Fruit fly (Drosophila melanogaster): ENCODE results near the gene Hakai.
A peak's percentile ranks its signal among the peaks of the same experiment; 100 is the strongest.

The Hakai gene

dm6 chr2L:19567305-19567898 lies 14.9 kb downstream of the Hakai start:
- TF ChIP-seq Rel (GFP tag; optimal IDR thresholded peaks at IDR 0.05) (no peak), Rel (tag; optimal IDR thresholded peaks at IDR 0.05) (peak; percentile 86), dsf (GFP tag; optimal IDR thresholded peaks at IDR 0.05; ENCODE audit: borderline replicate concordance) (no peak)

dm6 chr2L:19565233-19565898 lies 16.9 kb downstream of the Hakai start, which contains the start of gene CG13077:
CG13077 (plus strand) TSS chr2L:19565863.
- TF ChIP-seq CrebA (GFP tag; optimal IDR thresholded peaks at IDR 0.05; ENCODE audit: borderline replicate concordance): no peak
- no peak for TF ChIP-seq psq (GFP tag; optimal IDR thresholded peaks at IDR 0.05)
- TF ChIP-seq Myc (optimal IDR thresholded peaks at IDR 0.05): peak; percentile 75
- TF ChIP-seq GATAd (GFP tag; optimal IDR thresholded peaks at IDR 0.05): no peak
- TF ChIP-seq jim (GFP tag; optimal IDR thresholded peaks at IDR 0.05): no peak
- peak; percentile 28 for TF ChIP-seq Dif (GFP tag; optimal IDR thresholded peaks at IDR 0.05; ENCODE audit: partially characterized antibody)
- TF ChIP-seq Jra (GFP tag; optimal IDR thresholded peaks at IDR 0.05): no peak
- TF ChIP-seq foxo (GFP tag; optimal IDR thresholded peaks at IDR 0.05): no peak
- TF ChIP-seq N (GFP tag; optimal IDR thresholded peaks at IDR 0.05): no peak
- no peak for TF ChIP-seq CG9705 (GFP tag; optimal IDR thresholded peaks at IDR 0.05)
- TF ChIP-seq lola (GFP tag; optimal IDR thresholded peaks at IDR 0.05): no peak

dm6 chr2L:19563029-19563980 lies 19.0 kb downstream of the Hakai start, which contains the start of gene CG13078:
CG13078 (plus strand) TSS chr2L:19563930.
- TF ChIP-seq h (GFP tag; optimal IDR thresholded peaks at IDR 0.05): peak; percentile 16
- no peak for TF ChIP-seq CrebA (GFP tag; optimal IDR thresholded peaks at IDR 0.05; ENCODE audit: borderline replicate concordance)

DNA sequence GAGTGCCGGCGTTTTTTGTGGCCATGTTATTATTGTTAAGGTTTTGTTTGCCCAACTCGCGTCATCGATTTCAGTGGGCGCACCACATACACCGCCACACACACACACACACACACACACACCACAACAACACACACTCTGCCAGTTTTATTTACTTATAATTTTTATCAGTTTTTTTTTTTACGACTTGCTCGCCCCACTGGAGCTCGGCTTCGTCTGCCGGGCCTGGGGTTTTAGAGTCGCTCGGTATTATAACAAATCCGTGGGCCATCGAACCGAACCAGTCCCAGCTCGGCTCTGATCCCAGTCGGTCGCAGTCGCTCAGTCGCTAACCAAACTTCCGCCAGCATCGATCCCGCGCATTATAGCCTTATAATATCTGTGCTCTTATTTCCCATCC lies 32.9 kb downstream of the Hakai start:
- TF ChIP-seq Hr83 (GFP tag; optimal IDR thresholded peaks at IDR 0.05; ENCODE audit: poor library complexity, severe bottlenecking) (peak; percentile 42), Abd-B (GFP tag; optimal IDR thresholded peaks at IDR 0.05) (no peak), brk (GFP tag; optimal IDR thresholded peaks at IDR 0.05) (no peak), Dif (GFP tag; optimal IDR thresholded peaks at IDR 0.05; ENCODE audit: partially characterized antibody) (peak; percentile 8), Rel (GFP tag; optimal IDR thresholded peaks at IDR 0.05) (peak; percentile 17), Rel (tag; optimal IDR thresholded peaks at IDR 0.05) (peak; percentile 82), fru (GFP tag; optimal IDR thresholded peaks at IDR 0.05) (peak; percentile 56), CG9705 (GFP tag; optimal IDR thresholded peaks at IDR 0.05) (no peak), Mio (GFP tag; optimal IDR thresholded peaks at IDR 0.05) (no peak), Vsx2 (GFP tag; optimal IDR thresholded peaks at IDR 0.05; ENCODE audit: partially characterized antibody) (peak; percentile 16), sage (GFP tag; optimal IDR thresholded peaks at IDR 0.05) (no peak), dsf (GFP tag; optimal IDR thresholded peaks at IDR 0.05; ENCODE audit: borderline replicate concordance) (no peak), h (GFP tag; optimal IDR thresholded peaks at IDR 0.05) (peak; percentile 37), OdsH (GFP tag; optimal IDR thresholded peaks at IDR 0.05) (peak; percentile 1), HLH106 (tag; optimal IDR thresholded peaks at IDR 0.05) (no peak), dmrt93B (GFP tag; optimal IDR thresholded peaks at IDR 0.05) (no peak), psq (GFP tag; optimal IDR thresholded peaks at IDR 0.05) (peak; percentile 49), br (GFP tag; optimal IDR thresholded peaks at IDR 0.05) (peak; percentile 64), Jra (GFP tag; optimal IDR thresholded peaks at IDR 0.05) (peak; percentile 6)

- TF ChIP-seq Jra (GFP tag; optimal IDR thresholded peaks at IDR 0.05): peak; percentile 35
- TF ChIP-seq dl (GFP tag; optimal IDR thresholded peaks at IDR 0.05; ENCODE audit: insufficient read depth in 1 of 2, partially characterized antibody in 2 of 2): peak; percentile 22 to 55
- TF ChIP-seq Hr83 (GFP tag; optimal IDR thresholded peaks at IDR 0.05; ENCODE audit: poor library complexity, severe bottlenecking): no peak
- peak; percentile 36 for TF ChIP-seq Rel (GFP tag; optimal IDR thresholded peaks at IDR 0.05)
- TF ChIP-seq Rel (tag; optimal IDR thresholded peaks at IDR 0.05): peak; percentile 99
Measured at dm6 chr2L:19548158-19548557, 34.1 kb downstream of the Hakai start, which contains the start of gene Tep4. Tep4 (plus strand) TSS chr2L:19548507.
